Fruit fly (Drosophila melanogaster): ENCODE measurements around the gene CG34382.
A peak's percentile ranks its signal among the peaks of the same experiment; 100 is the strongest.

The CG34382 gene

DNA sequence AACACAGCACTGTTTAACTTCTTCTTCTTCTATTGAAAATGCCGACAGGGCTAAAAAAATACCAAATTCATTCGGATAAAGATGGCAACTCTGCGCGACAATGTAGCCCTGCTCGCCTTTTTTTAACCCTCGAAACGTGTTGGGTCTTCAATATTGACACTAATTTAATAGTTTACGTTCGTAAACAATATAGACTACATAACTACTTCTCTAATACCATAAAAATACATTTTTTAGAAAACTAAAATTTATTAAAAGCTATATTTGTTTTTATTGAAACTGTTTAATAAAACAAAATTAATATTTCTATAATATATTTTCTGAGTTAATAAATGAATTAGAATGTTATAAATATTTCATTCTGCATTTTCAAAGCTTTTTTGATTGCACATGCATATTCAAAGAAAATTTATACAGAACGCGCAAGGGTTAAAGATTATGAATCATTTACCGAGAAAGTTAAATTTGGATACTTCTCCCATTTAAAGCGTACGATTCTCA, 9.9 kb downstream of the CG34382 start, which contains the start of the genes Taf2 and CalpB (continued):
- peak; percentile 93 for TF ChIP-seq fd96Cb (tag; optimal IDR thresholded peaks at IDR 0.05)
- peak; percentile 61 for TF ChIP-seq CG14667 (GFP tag; IDR thresholded peaks at IDR 0.05)
- TF ChIP-seq YL-1 (GFP tag; optimal IDR thresholded peaks at IDR 0.05): peak; percentile 87
- no peak for TF ChIP-seq CG33213 (GFP tag; optimal IDR thresholded peaks at IDR 0.05)
- TF ChIP-seq ac (GFP tag; optimal IDR thresholded peaks at IDR 0.05): no peak
- TF ChIP-seq CG8478 (optimal IDR thresholded peaks at IDR 0.05): no peak
- TF ChIP-seq Sry-δ (GFP tag; optimal IDR thresholded peaks at IDR 0.05): peak; percentile 46
- no peak for TF ChIP-seq zen2 (GFP tag; IDR thresholded peaks at IDR 0.05; ENCODE audit: partially characterized antibody)
- TF ChIP-seq CG10366 (GFP tag; IDR thresholded peaks at IDR 0.05): peak; percentile 74
- no peak for TF ChIP-seq CG14965 (GFP tag; optimal IDR thresholded peaks at IDR 0.05; ENCODE audit: borderline replicate concordance)
- TF ChIP-seq Bdp1 (GFP tag; optimal IDR thresholded peaks at IDR 0.05): peak; percentile 15
- TF ChIP-seq Lim3 (GFP tag; IDR thresholded peaks at IDR 0.05): no peak
- TF ChIP-seq hb (GFP tag; IDR thresholded peaks at IDR 0.05; ENCODE audit: partially characterized antibody): no peak
- TF ChIP-seq Fer3 (tag; optimal IDR thresholded peaks at IDR 0.05): peak; percentile 87
- TF ChIP-seq CG17328 (GFP tag; IDR thresholded peaks at IDR 0.05): peak; percentile 73; the same call in 1 of the 2 replicates
- TF ChIP-seq sd (tag; optimal IDR thresholded peaks at IDR 0.05): peak; percentile 44
- no peak for TF ChIP-seq luna (GFP tag; optimal IDR thresholded peaks at IDR 0.05)
- peak; percentile 72 for TF ChIP-seq CG6654 (GFP tag; optimal IDR thresholded peaks at IDR 0.05)
- peak; percentile 96 for TF ChIP-seq CG2678 (tag; optimal IDR thresholded peaks at IDR 0.05)
- peak; percentile 84 for TF ChIP-seq cwo (GFP tag; optimal IDR thresholded peaks at IDR 0.05)
- peak; percentile 33 for TF ChIP-seq CG11398 (GFP tag; optimal IDR thresholded peaks at IDR 0.05)
- no peak for TF ChIP-seq eyg (GFP tag; optimal IDR thresholded peaks at IDR 0.05)
- TF ChIP-seq odd (GFP tag; optimal IDR thresholded peaks at IDR 0.05): no peak
- no peak for TF ChIP-seq Side (GFP tag; optimal IDR thresholded peaks at IDR 0.05)
- peak; percentile 95 for TF ChIP-seq phol (tag; optimal IDR thresholded peaks at IDR 0.05)
- no peak for TF ChIP-seq BtbVII (GFP tag; optimal IDR thresholded peaks at IDR 0.05)
- TF ChIP-seq trem (tag; optimal IDR thresholded peaks at IDR 0.05): peak; percentile 92
- peak; percentile 81 for TF ChIP-seq Hr3 (GFP tag; optimal IDR thresholded peaks at IDR 0.05)
- no peak for TF ChIP-seq C15 (GFP tag; IDR thresholded peaks at IDR 0.05)
- no peak for TF ChIP-seq repo (GFP tag; optimal IDR thresholded peaks at IDR 0.05)
- TF ChIP-seq CG3065 (GFP tag; optimal IDR thresholded peaks at IDR 0.05): no peak
- peak; percentile 70; the same call in 1 of the 2 replicates for TF ChIP-seq klu (GFP tag; IDR thresholded peaks at IDR 0.05)
- TF ChIP-seq H2.0 (GFP tag; IDR thresholded peaks at IDR 0.05): 0 out of 2 replicates have a peak, but pooled peaks have one; percentile 43
- TF ChIP-seq CG7271 (tag; optimal IDR thresholded peaks at IDR 0.05): peak; percentile 80
- TF ChIP-seq Dek (tag; optimal IDR thresholded peaks at IDR 0.05): peak; percentile 90
- TF ChIP-seq p53 (GFP tag; optimal IDR thresholded peaks at IDR 0.05): no peak
- TF ChIP-seq org-1 (GFP tag; optimal IDR thresholded peaks at IDR 0.05): peak; percentile 69
- TF ChIP-seq CG10321 (GFP tag; IDR thresholded peaks at IDR 0.05): no peak
- peak in 1 of 3 experiments; percentile 89 for TF ChIP-seq lola (GFP tag; optimal IDR thresholded peaks at IDR 0.05)
- TF ChIP-seq mirr (GFP tag; optimal IDR thresholded peaks at IDR 0.05): no peak
- TF ChIP-seq z (GFP tag; IDR thresholded peaks at IDR 0.05): no peak
- peak; percentile 88 for TF ChIP-seq dysf (GFP tag; IDR thresholded peaks at IDR 0.05)
- no peak for TF ChIP-seq chinmo (GFP tag; IDR thresholded peaks at IDR 0.05; ENCODE audit: partially characterized antibody)
- peak; percentile 47 for TF ChIP-seq Bteb2 (GFP tag; optimal IDR thresholded peaks at IDR 0.05)
- no peak for TF ChIP-seq MESR4 (GFP tag; optimal IDR thresholded peaks at IDR 0.05)
- TF ChIP-seq prd (optimal IDR thresholded peaks at IDR 0.05): no peak
- TF ChIP-seq prd (GFP tag; IDR thresholded peaks at IDR 0.05): peak; percentile 78; the same call in 2 of the 3 replicates
- TF ChIP-seq onecut (GFP tag; IDR thresholded peaks at IDR 0.05): peak; percentile 63
- peak; percentile 45; the same call in 1 of the 2 replicates for TF ChIP-seq Oaz (GFP tag; IDR thresholded peaks at IDR 0.05)
- peak; percentile 87 for TF ChIP-seq CG32532 (GFP tag; IDR thresholded peaks at IDR 0.05)
- peak; percentile 94 for TF ChIP-seq CG12391 (tag; optimal IDR thresholded peaks at IDR 0.05)
